Fruit fly (Drosophila melanogaster) whole organism: ENCODE data around the gene trc.

ENCODE experiments used
- CG8478 ChIP-seq: fragments of >200 bp; optimal IDR thresholded peaks from 2 replicates; lab custom pipeline; 2018; ENCODE audit warnings: inconsistent platforms
- pan ChIP-seq: fragments of >200 bp; optimal IDR thresholded peaks from 2 replicates; lab custom pipeline; 2017

DNA sequence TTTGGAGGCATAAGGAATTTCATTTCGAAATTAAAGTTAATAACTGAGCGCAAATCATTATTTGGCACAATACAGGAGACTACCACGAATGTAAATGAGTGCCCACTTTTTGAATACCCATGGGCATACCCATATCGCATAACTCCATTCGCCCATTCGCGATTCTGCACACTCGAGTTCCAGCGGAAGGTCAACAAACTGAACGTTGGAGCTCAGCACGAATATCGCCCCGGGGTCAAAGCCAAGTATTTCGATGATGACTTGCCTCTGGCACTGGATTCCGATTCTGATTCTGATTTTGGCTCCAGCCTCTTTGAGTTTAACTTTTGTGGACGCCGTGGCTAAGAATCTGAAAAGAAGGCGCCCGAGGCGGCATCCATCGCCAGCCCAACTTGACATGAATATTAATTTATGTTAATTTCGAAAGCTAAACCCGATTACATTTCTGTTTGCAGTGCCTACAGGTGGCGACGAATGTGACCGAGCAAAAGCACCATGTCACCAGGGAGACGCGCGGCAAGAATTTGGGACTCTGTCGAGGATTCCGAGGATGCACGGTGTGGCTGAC, 23.9 kb upstream of the trc start:
- TF ChIP-seq pan: no peak
- TF ChIP-seq CG8478 (lab: Kevin White, UChicago): no peak
